Worm (Caenorhabditis elegans) whole organism, late embryonic: Measurements from ENCODE around the gene R05G6.5.
A peak's percentile ranks its signal among the peaks of the same experiment; 100 is the strongest.

Experiments used
- C08G9.2 ChIP-seq: sonication (generic microtip); optimal IDR thresholded peaks from 2 replicates; lab custom pipeline; 2016; ENCODE audit warnings: mild to moderate bottlenecking, missing genetic modification characterization, moderate library complexity, missing compliant biosample characterization
- C38D4.7 ChIP-seq: fragments of 200-800 bp; sonication (Bioruptor generic); optimal IDR thresholded peaks from 2 replicates; lab custom pipeline; 2018; ENCODE audit warnings: mild to moderate bottlenecking, missing genetic modification characterization, moderate library complexity, missing compliant biosample characterization
- F13H6.1 ChIP-seq: sonication (generic microtip); optimal IDR thresholded peaks from 2 replicates; lab custom pipeline; 2016; ENCODE audit warnings: missing genetic modification characterization, missing compliant biosample characterization
- K02D7.2 ChIP-seq: sonication (generic microtip); optimal IDR thresholded peaks from 2 replicates; lab custom pipeline; 2017; ENCODE audit warnings: mild to moderate bottlenecking, missing genetic modification characterization, missing compliant biosample characterization
- ahr-1 ChIP-seq: sonication (generic microtip); optimal IDR thresholded peaks from 2 replicates; lab custom pipeline; 2016; ENCODE audit warnings: missing genetic modification characterization, missing compliant biosample characterization
- ceh-19 ChIP-seq: fragments of 200-800 bp; sonication (Bioruptor generic); optimal IDR thresholded peaks from 2 replicates; lab custom pipeline; 2018; ENCODE audit warnings: mild to moderate bottlenecking, missing genetic modification characterization, missing compliant biosample characterization
- ceh-22 ChIP-seq: sonication (generic microtip); optimal IDR thresholded peaks from 2 replicates; lab custom pipeline; 2017; ENCODE audit warnings: missing biosample characterization, missing genetic modification characterization
- ceh-30 ChIP-seq: fragments of 150-350 bp; optimal IDR thresholded peaks from 2 replicates; lab custom pipeline; 2014; ENCODE audit warnings: missing biosample characterization, missing genetic modification characterization
- ceh-31 ChIP-seq: sonication (generic microtip); optimal IDR thresholded peaks from 2 replicates; lab custom pipeline; 2016; ENCODE audit warnings: missing genetic modification characterization, missing compliant biosample characterization
- ceh-34 ChIP-seq: sonication (generic microtip); optimal IDR thresholded peaks from 2 replicates; lab custom pipeline; 2016; ENCODE audit warnings: mild to moderate bottlenecking, missing genetic modification characterization, missing compliant biosample characterization
- ceh-45 ChIP-seq: fragments of 200-800 bp; sonication (Bioruptor generic); IDR thresholded peaks from 2 replicates; pipeline ENCODE4 v1.3.6; 2022; ENCODE audit warnings: missing genetic modification reagents, missing genetic modification characterization, missing compliant biosample characterization
- che-1 ChIP-seq: sonication (generic microtip); optimal IDR thresholded peaks from 2 replicates; lab custom pipeline; 2016; ENCODE audit warnings: mild to moderate bottlenecking, missing genetic modification characterization, missing compliant biosample characterization
- dmd-4 ChIP-seq: sonication (generic microtip); optimal IDR thresholded peaks from 2 replicates; lab custom pipeline; 2016; ENCODE audit warnings: borderline replicate concordance, missing genetic modification characterization, missing compliant biosample characterization
- dve-1 ChIP-seq: sonication (generic microtip); optimal IDR thresholded peaks from 2 replicates; lab custom pipeline; 2017; ENCODE audit warnings: antibody characterized with exemption, mild to moderate bottlenecking, missing genetic modification characterization, missing compliant biosample characterization
- ets-4 ChIP-seq: sonication (generic microtip); optimal IDR thresholded peaks from 2 replicates; lab custom pipeline; 2016; ENCODE audit warnings: missing genetic modification characterization, missing compliant biosample characterization
- eyg-1 ChIP-seq: sonication (generic microtip); optimal IDR thresholded peaks from 2 replicates; lab custom pipeline; 2016; ENCODE audit warnings: missing genotype, missing genetic modification characterization, missing compliant biosample characterization
- fax-1 ChIP-seq: sonication (generic microtip); optimal IDR thresholded peaks from 2 replicates; lab custom pipeline; 2016; ENCODE audit warnings: missing genotype, missing genetic modification characterization, missing compliant biosample characterization
- fkh-6 ChIP-seq: sonication (generic microtip); optimal IDR thresholded peaks from 2 replicates; lab custom pipeline; 2016; ENCODE audit warnings: missing genetic modification characterization, missing compliant biosample characterization
- gmeb-2 ChIP-seq: sonication (generic microtip); optimal IDR thresholded peaks from 2 replicates; lab custom pipeline; 2016; ENCODE audit warnings: missing genetic modification characterization, inconsistent platforms, missing compliant biosample characterization
- hlh-15 ChIP-seq: sonication (generic microtip); optimal IDR thresholded peaks from 2 replicates; lab custom pipeline; 2016; ENCODE audit warnings: missing genetic modification characterization, missing compliant biosample characterization
- hlh-30 ChIP-seq: sonication (generic microtip); optimal IDR thresholded peaks from 2 replicates; lab custom pipeline; 2017; ENCODE audit warnings: antibody characterized with exemption, missing genetic modification characterization, missing compliant biosample characterization; ENCODE audit not compliant: insufficient read depth
- hlh-6 ChIP-seq: sonication (generic microtip); optimal IDR thresholded peaks from 2 replicates; lab custom pipeline; 2016; ENCODE audit warnings: missing genotype, missing genetic modification characterization, missing compliant biosample characterization
- hlh-8 ChIP-seq: sonication (generic microtip); optimal IDR thresholded peaks from 2 replicates; lab custom pipeline; 2016; ENCODE audit warnings: missing genotype, missing genetic modification characterization, missing compliant biosample characterization
- lim-6 ChIP-seq: sonication (generic microtip); optimal IDR thresholded peaks from 2 replicates; lab custom pipeline; 2016; ENCODE audit warnings: missing genetic modification characterization, missing compliant biosample characterization
- madf-2 ChIP-seq: sonication (generic microtip); optimal IDR thresholded peaks from 2 replicates; lab custom pipeline; 2017; ENCODE audit warnings: missing genetic modification characterization, missing compliant biosample characterization
- mec-3 ChIP-seq: sonication (generic microtip); optimal IDR thresholded peaks from 2 replicates; lab custom pipeline; 2016; ENCODE audit warnings: borderline replicate concordance, missing genetic modification characterization, missing compliant biosample characterization
- nhr-11 ChIP-seq: fragments of 150-350 bp; optimal IDR thresholded peaks from 2 replicates; lab custom pipeline; 2014; ENCODE audit warnings: missing biosample characterization, missing genetic modification characterization
- nhr-232 ChIP-seq: sonication (generic microtip); optimal IDR thresholded peaks from 2 replicates; lab custom pipeline; 2016; ENCODE audit warnings: missing genetic modification characterization, missing compliant biosample characterization
- npax-4 ChIP-seq: sonication (generic microtip); optimal IDR thresholded peaks from 2 replicates; lab custom pipeline; 2016; ENCODE audit warnings: missing genetic modification characterization, missing compliant biosample characterization
- pat-9 ChIP-seq: fragments of 200-800 bp; sonication (Bioruptor generic); optimal IDR thresholded peaks from 2 replicates; lab custom pipeline; 2018; ENCODE audit warnings: mild to moderate bottlenecking, missing genetic modification characterization, moderate library complexity, missing compliant biosample characterization
- pax-1 ChIP-seq: fragments of 150-350 bp; optimal IDR thresholded peaks from 2 replicates; lab custom pipeline; 2014; ENCODE audit warnings: missing biosample characterization, missing genetic modification characterization
- pha-2 ChIP-seq: sonication (generic microtip); optimal IDR thresholded peaks from 2 replicates; lab custom pipeline; 2017; ENCODE audit warnings: mild to moderate bottlenecking, missing genetic modification characterization, missing compliant biosample characterization
- pha-4 ChIP-seq: fragments of 150-350 bp; optimal IDR thresholded peaks from 2 replicates; lab custom pipeline; 2018; ENCODE audit warnings: missing biosample characterization, missing genetic modification reagents, missing genetic modification characterization
- pros-1 ChIP-seq: fragments of 150-350 bp; optimal IDR thresholded peaks from 2 replicates; lab custom pipeline; 2014; ENCODE audit warnings: missing biosample characterization, missing genetic modification reagents, missing genetic modification characterization
- ref-2 ChIP-seq: sonication (generic microtip); optimal IDR thresholded peaks from 2 replicates; lab custom pipeline; 2016; ENCODE audit warnings: missing genetic modification characterization, missing compliant biosample characterization
- rnt-1 ChIP-seq: sonication (generic microtip); optimal IDR thresholded peaks from 2 replicates; lab custom pipeline; 2016; ENCODE audit warnings: missing genetic modification characterization, missing compliant biosample characterization
- sox-2 ChIP-seq: fragments of 200-800 bp; sonication (Bioruptor generic); IDR thresholded peaks from 2 replicates; pipeline ENCODE4 v1.3.6; 2022; ENCODE audit warnings: missing genetic modification reagents, missing genetic modification characterization, missing compliant biosample characterization
- sox-4 ChIP-seq: sonication (generic microtip); optimal IDR thresholded peaks from 2 replicates; lab custom pipeline; 2017; ENCODE audit warnings: mild to moderate bottlenecking, missing genetic modification characterization, inconsistent platforms, missing compliant biosample characterization
- tbx-2 ChIP-seq: sonication (generic microtip); optimal IDR thresholded peaks from 2 replicates; lab custom pipeline; 2016; ENCODE audit warnings: missing genetic modification characterization, missing compliant biosample characterization
- tbx-7 ChIP-seq: sonication (generic microtip); optimal IDR thresholded peaks from 2 replicates; lab custom pipeline; 2016; ENCODE audit warnings: missing genotype, missing genetic modification characterization, missing compliant biosample characterization
- ttx-3 ChIP-seq: sonication (generic microtip); optimal IDR thresholded peaks from 2 replicates; lab custom pipeline; 2016; ENCODE audit warnings: missing genetic modification reagents, missing genetic modification characterization, missing compliant biosample characterization
- unc-3 ChIP-seq, 2 experiments: fragments of 200-800 bp in 1 of 2; sonication (Bioruptor generic) in 1 of 2; sonication (generic microtip) in 1 of 2; conservative IDR thresholded peaks in 1 of 2; optimal IDR thresholded peaks in 1 of 2; 2 replicates each; pipeline versions ENCODE4 v1.3.6 to Lab custom; 2016 to 2022; ENCODE audit warnings: missing compliant biosample characterization in 2 of 2, missing genetic modification characterization in 2 of 2, missing genetic modification reagents in 1 of 2
- unc-42 ChIP-seq: sonication (generic microtip); optimal IDR thresholded peaks from 2 replicates; lab custom pipeline; 2016; ENCODE audit warnings: missing genotype, missing genetic modification characterization, missing compliant biosample characterization
- unc-55 ChIP-seq: sonication (generic microtip); optimal IDR thresholded peaks from 2 replicates; lab custom pipeline; 2017; ENCODE audit warnings: missing biosample characterization, missing genetic modification reagents, missing genetic modification characterization
- ztf-16 ChIP-seq: sonication (generic microtip); optimal IDR thresholded peaks from 2 replicates; lab custom pipeline; 2017; ENCODE audit warnings: missing genetic modification characterization, missing compliant biosample characterization

The R05G6.5 gene

ce11 chrIV:7477697-7478096 is 30.5 kb upstream of the R05G6.5 start:
- TF ChIP-seq ref-2 (tag; lab: Kevin White, UChicago): no peak
- TF ChIP-seq pax-1 (tag; lab: Kevin White, UChicago): no peak
- no peak for TF ChIP-seq ceh-34 (tag; lab: Kevin White, UChicago)
- TF ChIP-seq K02D7.2 (tag; lab: Kevin White, UChicago): no peak
- no peak for TF ChIP-seq ceh-30 (tag; lab: Kevin White, UChicago)
- TF ChIP-seq ets-4 (tag; lab: Kevin White, UChicago): no peak
- TF ChIP-seq nhr-232 (tag; lab: Kevin White, UChicago): no peak
- no peak for TF ChIP-seq unc-55 (GFP tag; lab: Kevin White, UChicago)
- TF ChIP-seq fkh-6 (tag; lab: Kevin White, UChicago): no peak
- TF ChIP-seq tbx-2: no peak
- no peak for TF ChIP-seq lim-6 (tag; lab: Kevin White, UChicago)
- TF ChIP-seq unc-42 (tag; lab: Kevin White, UChicago): no peak
- no peak for TF ChIP-seq eyg-1
- TF ChIP-seq che-1 (tag; lab: Kevin White, UChicago): no peak
- no peak for TF ChIP-seq ttx-3 (tag; lab: Kevin White, UChicago)

- TF ChIP-seq pat-9 (tag; lab: Kevin White, UChicago) (no peak), madf-2 (tag; lab: Kevin White, UChicago) (no peak), ceh-34 (tag; lab: Kevin White, UChicago) (no peak), rnt-1 (no peak), ets-4 (tag; lab: Kevin White, UChicago) (no peak), fkh-6 (tag; lab: Kevin White, UChicago) (no peak), ceh-22 (no peak), ztf-16 (tag; lab: Kevin White, UChicago) (no peak), dmd-4 (no peak), dve-1 (tag; lab: Kevin White, UChicago) (no peak), pros-1 (no peak), pha-4 (tag; lab: Kevin White, UChicago) (no peak), gmeb-2 (tag; lab: Kevin White, UChicago) (no peak)
These were observed 30.0 kb upstream of the R05G6.5 start, which contains the start of gene rod-1 for ce11 chrIV:7478134-7478533. Gene rod-1 (plus strand): TSS chrIV:7478452.

ce11 chrIV:7486201-7486947 is 21.8 kb upstream of the R05G6.5 start, which contains the start of the genes his-61 and his-62:
Gene his-61 (minus strand): TSS chrIV:7486217.
Gene his-62 (plus strand): TSS chrIV:7486545.
- TF ChIP-seq ceh-22: no peak
- peak; percentile 69 for TF ChIP-seq tbx-7 (tag; lab: Kevin White, UChicago)
- TF ChIP-seq rnt-1: peak; percentile 65
- no peak for TF ChIP-seq fax-1 (tag; lab: Kevin White, UChicago)
- no peak for TF ChIP-seq pat-9 (tag; lab: Kevin White, UChicago)
- peak; percentile 44 for TF ChIP-seq ztf-16 (tag; lab: Kevin White, UChicago)
- no peak for TF ChIP-seq nhr-11 (tag; lab: Kevin White, UChicago)
- no peak for TF ChIP-seq ceh-30 (tag; lab: Kevin White, UChicago)
- TF ChIP-seq npax-4 (tag; lab: Kevin White, UChicago): no peak
- peak; percentile 89 for TF ChIP-seq pax-1 (tag; lab: Kevin White, UChicago)
- no peak for TF ChIP-seq pha-4 (tag; lab: Kevin White, UChicago)
- TF ChIP-seq hlh-30 (tag; lab: Kevin White, UChicago): no peak
- TF ChIP-seq tbx-2: peak; percentile 88
- TF ChIP-seq dve-1 (tag; lab: Kevin White, UChicago): peak; percentile 90
- TF ChIP-seq hlh-6 (tag; lab: Kevin White, UChicago): peak; percentile 36
- peak; percentile 94 for TF ChIP-seq ceh-34 (tag; lab: Kevin White, UChicago)
- TF ChIP-seq F13H6.1 (tag; lab: Kevin White, UChicago): no peak
- TF ChIP-seq mec-3 (tag; lab: Kevin White, UChicago): no peak
- peak; percentile 38 for TF ChIP-seq ahr-1
- peak; percentile 67 for TF ChIP-seq ref-2 (tag; lab: Kevin White, UChicago)
- TF ChIP-seq C08G9.2: peak; percentile 57
- TF ChIP-seq pha-2: no peak
- TF ChIP-seq hlh-8 (tag; lab: Kevin White, UChicago): no peak
- TF ChIP-seq hlh-15 (tag; lab: Kevin White, UChicago): no peak
- peak; percentile 66; the same call in 1 of the 2 replicates for TF ChIP-seq ceh-45 (GFP tag; lab: Robert Waterston, UW)
- no peak for TF ChIP-seq sox-4 (tag; lab: Kevin White, UChicago)
- TF ChIP-seq ceh-31: peak; percentile 95
- no peak for TF ChIP-seq ttx-3 (tag; lab: Kevin White, UChicago)
- TF ChIP-seq sox-2 (GFP tag; lab: Robert Waterston, UW): peak; percentile 90
- TF ChIP-seq K02D7.2 (tag; lab: Kevin White, UChicago): no peak
- no peak for TF ChIP-seq unc-3 (GFP tag; conservative IDR thresholded peaks at IDR 0.05; lab: Robert Waterston, UW)
- no peak for TF ChIP-seq unc-3 (tag; optimal IDR thresholded peaks at IDR 0.05; lab: Kevin White, UChicago)
- TF ChIP-seq C38D4.7 (GFP tag; lab: Kevin White, UChicago): no peak
- TF ChIP-seq dmd-4: peak; percentile 39
- peak; percentile 40 for TF ChIP-seq ceh-19 (GFP tag; lab: Kevin White, UChicago)
